Worm (Caenorhabditis elegans) whole organism, L4/young adult: ENCODE measurements around the gene F54D5.5.

Experiments used
- W03F9.2 ChIP-seq: fragments of 150-350 bp; optimal IDR thresholded peaks from 2 replicates; lab custom pipeline; 2014; ENCODE audit warnings: missing biosample characterization, missing genetic modification characterization
- him-1 ChIP-seq: sonication (generic microtip); optimal IDR thresholded peaks from 2 replicates; lab custom pipeline; 2016; ENCODE audit warnings: missing genotype, missing genetic modification reagents, missing genetic modification characterization, missing compliant biosample characterization

DNA sequence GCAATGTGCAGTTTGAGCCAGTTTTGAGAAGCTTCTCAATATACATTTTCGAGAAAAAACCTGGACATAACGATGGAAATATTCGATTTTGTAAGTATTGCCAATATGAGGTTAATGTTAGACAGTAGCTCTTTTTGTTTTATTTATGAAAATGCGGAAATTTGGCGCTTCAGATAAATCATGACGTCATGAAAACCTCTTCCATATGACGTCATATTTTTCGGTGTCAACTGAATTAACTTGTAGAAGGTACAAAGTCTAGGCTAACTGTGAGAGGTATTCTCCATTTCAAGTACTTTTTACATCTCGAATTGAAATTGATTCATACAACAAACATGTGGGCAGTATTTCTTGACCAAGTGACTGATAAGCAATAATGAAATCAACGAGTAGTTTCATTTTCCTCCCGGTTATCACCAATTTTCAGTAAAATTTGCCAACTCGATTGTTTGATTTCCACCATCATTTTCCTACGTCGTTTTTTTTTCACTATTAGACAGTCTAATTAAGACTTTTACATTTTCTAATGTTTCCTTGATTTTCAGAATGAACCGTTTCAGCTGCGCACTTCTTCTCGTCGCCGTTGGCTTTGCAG lies 4.5 kb upstream of the F54D5.5 start, which contains the start of gene F54D5.3:
- TF ChIP-seq W03F9.2 (no peak), him-1 (tag; lab: Kevin White, UChicago) (no peak)
